Worm (Caenorhabditis elegans) whole organism, L4 larva: ENCODE data around the gene C07A4.2.

Experiments
- aly-2 ChIP-seq: sonication (generic microtip); optimal IDR thresholded peaks from 2 replicates; lab custom pipeline; 2018; ENCODE audit warnings: missing biosample characterization, missing genetic modification characterization
- ama-1 ChIP-seq: fragments of 150-350 bp; optimal IDR thresholded peaks from 2 replicates; lab custom pipeline; 2014; ENCODE audit warnings: inconsistent platforms, mixed read lengths
- ceh-82 ChIP-seq: sonication (generic microtip); optimal IDR thresholded peaks from 2 replicates; lab custom pipeline; 2017; ENCODE audit warnings: missing biosample characterization, missing genetic modification characterization
- ctbp-1 ChIP-seq: fragments of 200-800 bp; sonication (Bioruptor generic); IDR thresholded peaks from 2 replicates; pipeline ENCODE4 v1.3.6; 2022; ENCODE audit warnings: missing genetic modification reagents, missing genetic modification characterization, missing compliant biosample characterization
- daf-19 ChIP-seq: fragments of 200-800 bp; sonication (Bioruptor generic); conservative IDR thresholded peaks from 2 replicates; pipeline ENCODE4 v1.3.6; 2022; ENCODE audit warnings: missing genetic modification characterization, missing compliant biosample characterization
- egl-27 ChIP-seq: sonication (generic microtip); optimal IDR thresholded peaks from 3 replicates; lab custom pipeline; 2017; ENCODE audit warnings: missing biosample characterization, missing genetic modification reagents, missing genetic modification characterization
- hlh-30 ChIP-seq: sonication (generic microtip); optimal IDR thresholded peaks from 2 replicates; lab custom pipeline; 2017; ENCODE audit warnings: antibody characterized with exemption, mild to moderate bottlenecking, missing genetic modification characterization, missing compliant biosample characterization; ENCODE audit not compliant: insufficient read depth
- jun-1 ChIP-seq: fragments of 150-350 bp; optimal IDR thresholded peaks from 2 replicates; lab custom pipeline; 2014; ENCODE audit warnings: missing biosample characterization, missing genetic modification reagents, missing genetic modification characterization
- lin-13 ChIP-seq: fragments of 150-350 bp; optimal IDR thresholded peaks from 2 replicates; lab custom pipeline; 2014; ENCODE audit warnings: missing biosample characterization, missing genetic modification reagents, missing genetic modification characterization
- nhr-237 ChIP-seq: sonication (generic microtip); optimal IDR thresholded peaks from 2 replicates; lab custom pipeline; 2017; ENCODE audit warnings: missing biosample characterization, missing genetic modification characterization
- pqm-1 ChIP-seq: sonication (generic microtip); optimal IDR thresholded peaks from 2 replicates; lab custom pipeline; 2017; ENCODE audit warnings: missing biosample characterization, missing genetic modification characterization
- saeg-2 ChIP-seq: fragments of 200-800 bp; sonication (Bioruptor generic); IDR thresholded peaks from 2 replicates; pipeline ENCODE4 v1.3.6; 2022; ENCODE audit warnings: missing genetic modification reagents, missing genetic modification characterization, missing compliant biosample characterization
- unc-130 ChIP-seq: sonication (generic microtip); optimal IDR thresholded peaks from 2 replicates; lab custom pipeline; 2016; ENCODE audit warnings: missing genetic modification reagents, missing genetic modification characterization, missing compliant biosample characterization
- unc-62 ChIP-seq, 3 experiments: fragments of 150-350 bp in 1 of 3; sonication (generic microtip); optimal IDR thresholded peaks in 2 of 3; peaks in 1 of 3; 1 replicate in 1 of 3; 2 replicates in 2 of 3; lab custom pipeline; 2014 to 2017; ENCODE audit warnings: missing biosample characterization in 3 of 3, missing genetic modification characterization in 3 of 3, missing genetic modification reagents in 3 of 3, missing genotype in 1 of 3

DNA sequence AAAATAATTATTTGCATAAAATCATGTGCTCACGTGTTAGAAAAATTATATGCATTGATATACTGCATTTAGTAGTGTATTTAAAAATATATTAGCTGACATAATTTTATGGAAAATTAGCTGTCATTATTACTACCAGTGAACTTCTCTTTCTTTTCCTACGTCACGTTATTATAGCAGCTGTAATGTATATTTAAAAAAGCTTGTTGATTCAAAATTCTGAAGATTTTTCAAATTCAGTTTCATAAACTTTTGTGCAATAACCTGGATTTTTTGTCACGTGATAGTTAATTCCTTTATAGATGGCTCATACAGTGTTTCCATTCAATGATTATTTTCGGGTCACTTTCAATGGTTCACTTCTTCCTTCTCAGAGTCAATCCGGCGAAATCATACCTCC, 40.5 kb downstream of the C07A4.2 start, which contains the start of gene F44A6.3:
- TF ChIP-seq pqm-1 (tag; lab: Kevin White, UChicago), result no peak
- TF ChIP-seq egl-27 (tag; lab: Kevin White, UChicago), result no peak
- no peak for TF ChIP-seq jun-1 (tag; lab: Kevin White, UChicago)
- no peak for TF ChIP-seq nhr-237 (tag; lab: Kevin White, UChicago)
- TF ChIP-seq hlh-30 (tag; lab: Kevin White, UChicago), result no peak
- TF ChIP-seq saeg-2 (GFP tag; lab: Robert Waterston, UW), result no peak
- no peak for TF ChIP-seq aly-2 (tag; lab: Kevin White, UChicago)
- TF ChIP-seq ctbp-1 (GFP tag; lab: Robert Waterston, UW), result no peak
- no peak for TF ChIP-seq unc-62 (GFP tag; optimal IDR thresholded peaks at IDR 0.05 in 1 of 2; lab: Kevin White, UChicago)
- no peak for TF ChIP-seq unc-62 (tag; optimal IDR thresholded peaks at IDR 0.05; lab: Kevin White, UChicago)
- no peak for TF ChIP-seq ama-1 (lab: Kevin White, UChicago)
- no peak for TF ChIP-seq lin-13 (GFP tag; lab: Kevin White, UChicago)
- TF ChIP-seq daf-19 (GFP tag; lab: Robert Waterston, UW), result no peak
- TF ChIP-seq unc-130 (GFP tag; lab: Kevin White, UChicago), result no peak
- TF ChIP-seq ceh-82 (tag; lab: Kevin White, UChicago), result no peak
